Worm (Caenorhabditis elegans): ENCODE results near the gene unc-17.
"Not testable (repeated sequence)": the region's sequence is repeated elsewhere in the genome, so short reads cannot be mapped to it uniquely, and the experiment has no call there.

Gene unc-17

ce11 chrIV:3608547-3609222, 15.8 kb downstream of the unc-17 start:
- TF ChIP-seq unc-62 (GFP tag; optimal IDR thresholded peaks at IDR 0.05) = no peak

- TF ChIP-seq unc-62 (GFP tag; optimal IDR thresholded peaks at IDR 0.05) = no peak
These were observed 18.1 kb downstream of the unc-17 start, which contains the start of the genes Y37E11B.10 and kgb-2 for ce11 chrIV:3606285-3606834. Gene Y37E11B.10, minus strand, starts transcription at chrIV:3606466. Gene kgb-2, plus strand, starts transcription at chrIV:3606784.

ce11 chrIV:3604104-3604503, 20.4 kb downstream of the unc-17 start:
- no peak for TF ChIP-seq unc-62 (GFP tag; optimal IDR thresholded peaks at IDR 0.05)

- no peak for TF ChIP-seq unc-62 (GFP tag; optimal IDR thresholded peaks at IDR 0.05)
These were observed 22.7 kb downstream of the unc-17 start for ce11 chrIV:3601846-3602245.

DNA sequence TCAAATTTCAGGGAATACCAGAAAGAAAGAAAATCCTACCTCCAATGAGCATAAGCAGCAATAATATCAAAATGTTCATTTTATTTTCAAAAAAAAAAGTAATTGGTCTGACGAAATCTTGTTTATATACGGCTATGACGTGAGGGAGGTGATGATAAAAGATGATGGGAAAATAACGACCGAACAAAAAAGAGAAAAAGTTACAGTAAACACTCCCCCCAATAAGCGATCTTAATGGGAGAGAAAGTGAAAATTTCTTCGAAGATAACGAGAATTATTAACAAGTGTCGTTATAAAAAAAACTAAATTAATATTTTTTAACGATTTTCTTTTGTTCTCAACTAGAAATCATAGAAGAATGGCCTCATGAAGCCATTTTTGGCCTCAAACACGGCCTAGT, 24.5 kb downstream of the unc-17 start, which contains the start of gene Y37E11B.7:
Gene Y37E11B.7, minus strand, starts transcription at position 207 of the 400 bp plus-strand sequence.
- TF ChIP-seq unc-62 (GFP tag; optimal IDR thresholded peaks at IDR 0.05) = no peak

DNA sequence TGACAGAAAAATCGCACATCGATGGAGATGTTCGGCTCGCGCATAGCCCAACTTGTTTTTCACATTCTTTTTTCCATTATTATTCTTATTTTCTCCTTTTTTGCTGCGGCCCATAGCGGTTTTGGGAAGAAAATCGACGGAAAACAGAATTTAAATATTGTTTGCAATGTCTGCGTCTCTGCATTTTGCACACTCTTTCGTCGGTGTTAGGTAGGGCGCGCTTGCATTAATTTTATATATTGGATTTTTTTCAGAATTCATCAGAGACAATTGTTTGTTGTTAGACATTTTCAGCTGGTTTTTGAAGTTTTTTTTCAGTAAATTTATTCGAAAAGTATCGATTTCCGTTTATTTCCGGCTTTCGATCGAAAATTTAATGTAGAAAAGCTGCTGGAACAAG, 25.4 kb downstream of the unc-17 start, which contains the start of gene Y37E11B.6:
Gene Y37E11B.6, minus strand, starts transcription at position 181 of the 400 bp plus-strand sequence.
- TF ChIP-seq unc-62 (GFP tag; optimal IDR thresholded peaks at IDR 0.05) = no peak

- TF ChIP-seq unc-62 (GFP tag; optimal IDR thresholded peaks at IDR 0.05) = no peak
These were observed 26.0 kb downstream of the unc-17 start, which contains the start of gene Y37E11B.5 for ce11 chrIV:3598452-3598851. Gene Y37E11B.5, minus strand, starts transcription at chrIV:3598552.

DNA sequence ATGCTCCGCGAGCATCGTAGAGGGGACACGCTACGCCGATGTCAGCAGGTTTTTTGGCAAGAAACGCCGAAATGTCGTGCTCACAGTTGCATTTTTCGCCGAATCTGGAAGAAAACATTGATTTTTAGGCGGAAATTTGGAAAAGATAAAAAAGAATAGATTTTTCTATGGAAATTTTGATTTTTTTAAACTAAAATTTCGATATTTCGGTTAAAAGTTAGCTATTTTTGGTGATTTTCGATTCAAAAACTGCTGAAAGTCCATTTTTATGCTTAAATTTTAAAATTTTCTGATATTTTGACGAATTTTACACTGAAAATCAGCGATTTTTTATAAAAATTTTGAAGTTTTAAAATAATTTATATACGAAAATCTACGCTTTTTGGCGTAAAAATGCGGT, 27.1 kb downstream of the unc-17 start:
- TF ChIP-seq unc-62 (GFP tag; optimal IDR thresholded peaks at IDR 0.05) = no peak

- TF ChIP-seq unc-62 (GFP tag; optimal IDR thresholded peaks at IDR 0.05) = no peak
These were observed 31.0 kb downstream of the unc-17 start, which contains the start of gene taf-2 for ce11 chrIV:3593513-3593912. Gene taf-2, minus strand, starts transcription at chrIV:3593613.

DNA sequence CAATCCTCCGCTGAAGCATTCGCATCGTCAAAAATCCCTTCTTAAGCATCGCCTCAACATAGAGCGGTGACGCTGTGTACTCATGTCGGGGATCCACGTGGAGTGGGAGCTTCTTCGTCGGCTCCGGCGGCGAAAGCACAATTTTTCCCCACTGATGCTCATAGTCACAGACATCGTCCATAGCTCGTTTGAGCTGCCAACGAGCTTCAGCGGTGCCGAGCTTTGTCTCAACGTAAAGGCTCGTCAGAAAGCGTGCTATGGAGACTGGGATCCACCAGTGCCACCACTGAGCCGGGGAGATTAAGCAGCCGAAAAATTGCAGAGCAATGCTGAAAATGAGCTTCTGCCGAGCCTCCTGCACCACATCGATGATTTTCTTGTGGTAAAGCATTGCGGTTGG, 33.7 kb downstream of the unc-17 start:
- no peak for TF ChIP-seq unc-62 (GFP tag; optimal IDR thresholded peaks at IDR 0.05)

ce11 chrIV:3582806-3583205, 41.7 kb downstream of the unc-17 start, which contains the start of gene blos-7:
Gene blos-7, minus strand, starts transcription at chrIV:3582906.
- not testable (repeated sequence) for TF ChIP-seq unc-62 (GFP tag; optimal IDR thresholded peaks at IDR 0.05)

- TF ChIP-seq unc-62 (GFP tag; optimal IDR thresholded peaks at IDR 0.05) = no peak
These were observed 45.0 kb downstream of the unc-17 start, which contains the start of gene Y37E11B.1 for ce11 chrIV:3579477-3579975. Gene Y37E11B.1, plus strand, starts transcription at chrIV:3579621.

DNA sequence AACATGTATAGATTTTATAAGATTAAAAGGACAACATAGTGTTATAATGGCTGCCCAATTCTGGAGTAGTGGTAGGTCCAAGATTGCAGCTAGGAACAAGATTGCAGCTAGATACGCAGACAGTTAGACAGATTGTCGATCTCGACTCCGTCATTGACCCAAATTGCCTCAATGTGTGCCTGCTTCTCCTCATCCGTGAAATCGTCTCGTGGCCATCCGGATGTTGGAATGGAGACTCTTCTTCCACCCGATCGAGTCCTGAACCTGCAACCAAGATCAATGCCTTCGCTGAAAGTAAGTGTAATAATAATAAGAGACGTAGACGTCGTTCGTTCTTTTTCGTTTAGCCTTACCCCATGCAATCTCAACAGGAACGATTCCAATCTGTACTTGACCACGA, 45.8 kb downstream of the unc-17 start:
- TF ChIP-seq unc-62 (GFP tag; optimal IDR thresholded peaks at IDR 0.05) = no peak

DNA sequence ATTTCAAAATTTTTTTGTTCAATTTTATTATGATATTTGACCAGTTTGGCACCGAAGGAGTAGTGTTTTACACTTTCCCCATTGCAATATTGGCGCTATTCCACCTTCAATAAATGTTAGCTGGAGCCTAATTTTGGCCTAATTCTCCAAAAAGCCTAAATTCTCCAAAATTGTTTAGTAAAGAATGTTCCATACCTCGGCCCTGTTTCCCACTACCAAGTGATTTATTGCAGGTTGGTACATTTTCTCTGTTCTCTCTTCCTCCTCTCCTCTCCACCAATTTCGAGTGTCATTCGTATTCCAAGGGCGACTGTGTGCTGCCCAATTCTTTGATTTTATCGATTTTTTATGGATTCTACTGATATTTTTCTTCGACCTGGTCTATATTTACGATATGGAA, 46.3 kb downstream of the unc-17 start, which contains the start of gene Y37E11B.2:
Gene Y37E11B.2, plus strand, starts transcription at position 301 of the 400 bp plus-strand sequence.
- TF ChIP-seq unc-62 (GFP tag; optimal IDR thresholded peaks at IDR 0.05) = no peak

DNA sequence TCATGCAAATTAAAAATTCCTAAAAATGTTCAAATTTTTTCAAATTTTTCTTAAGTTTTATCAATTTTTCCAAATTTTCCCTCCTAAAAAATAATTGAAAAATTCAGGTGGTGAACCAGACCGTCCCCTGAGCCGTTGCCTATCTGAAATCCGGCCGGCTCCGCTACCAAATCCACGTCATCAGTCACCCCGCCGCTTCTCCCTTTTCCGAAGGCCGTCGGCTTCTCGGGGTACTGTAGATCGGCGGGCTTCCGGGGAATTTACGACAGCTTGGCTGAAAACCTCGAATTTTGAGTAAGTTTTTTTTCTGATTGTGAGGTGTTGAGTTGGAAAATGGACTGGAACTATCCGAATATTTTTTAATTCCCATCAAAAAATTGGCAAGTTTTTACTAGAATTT, 53.9 kb downstream of the unc-17 start:
- TF ChIP-seq unc-62 (GFP tag; optimal IDR thresholded peaks at IDR 0.05) = no peak

DNA sequence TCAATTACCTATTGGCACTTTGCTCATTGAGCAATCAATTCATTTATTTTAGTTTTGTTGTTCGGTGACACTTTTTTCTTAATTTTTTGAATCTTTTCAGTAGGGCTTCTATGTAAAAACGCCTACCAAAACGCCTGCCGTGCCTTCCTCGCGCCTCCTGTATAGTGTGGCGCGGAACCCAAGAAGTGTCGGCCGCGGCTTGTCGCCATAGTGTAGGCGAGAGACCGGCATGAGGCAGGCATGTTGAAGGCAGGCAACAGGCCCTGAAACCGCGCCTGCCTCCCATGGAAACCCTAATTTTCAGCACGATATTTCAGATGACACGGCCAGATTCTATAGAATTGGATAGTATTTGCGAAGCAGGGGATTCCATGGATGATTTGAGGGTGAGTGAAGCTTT, 55.9 kb downstream of the unc-17 start, which contains the start of gene otpl-1:
Gene otpl-1, plus strand, starts transcription at position 372 of the 400 bp plus-strand sequence.
- TF ChIP-seq unc-62 (GFP tag; optimal IDR thresholded peaks at IDR 0.05) = no peak

Data from whole organism, dauer.